Fruit fly (Drosophila melanogaster): ENCODE results near the gene Sptr.

Gene Sptr

dm6 chrX:8490976-8491345, 26.7 kb upstream of the Sptr start (continued):
- TF ChIP-seq Ets21C (GFP tag; optimal IDR thresholded peaks at IDR 0.05) (peak; percentile 42), CG3032 (tag; optimal IDR thresholded peaks at IDR 0.05) (peak; percentile 5), Ets96B (tag; optimal IDR thresholded peaks at IDR 0.05) (no peak), lz (GFP tag; optimal IDR thresholded peaks at IDR 0.05) (peak; percentile 27), CG3919 (GFP tag; optimal IDR thresholded peaks at IDR 0.05) (no peak), CG11762 (GFP tag; optimal IDR thresholded peaks at IDR 0.05; ENCODE audit: insufficient read depth) (no peak), Blimp-1 (GFP tag; optimal IDR thresholded peaks at IDR 0.05) (no peak), eg (GFP tag; IDR thresholded peaks at IDR 0.05) (no peak), Hr38 (GFP tag; optimal IDR thresholded peaks at IDR 0.05) (no peak), fkh (GFP tag; optimal IDR thresholded peaks at IDR 0.05) (no peak), CG16779 (tag; optimal IDR thresholded peaks at IDR 0.05) (no peak), CG8319 (GFP tag; optimal IDR thresholded peaks at IDR 0.05) (no peak), achi (GFP tag; optimal IDR thresholded peaks at IDR 0.05) (no peak), CG8119 (GFP tag; IDR thresholded peaks at IDR 0.05) (no peak), CG4318 (GFP tag; optimal IDR thresholded peaks at IDR 0.05) (no peak), CG34406 (GFP tag; optimal IDR thresholded peaks at IDR 0.05) (no peak), CG11902 (GFP tag; optimal IDR thresholded peaks at IDR 0.05) (peak; percentile 12), Eip78C (GFP tag) (peak; percentile 87), ss (GFP tag; optimal IDR thresholded peaks at IDR 0.05) (no peak), Hr4 (GFP tag; optimal IDR thresholded peaks at IDR 0.05) (peak; percentile 30)

DNA sequence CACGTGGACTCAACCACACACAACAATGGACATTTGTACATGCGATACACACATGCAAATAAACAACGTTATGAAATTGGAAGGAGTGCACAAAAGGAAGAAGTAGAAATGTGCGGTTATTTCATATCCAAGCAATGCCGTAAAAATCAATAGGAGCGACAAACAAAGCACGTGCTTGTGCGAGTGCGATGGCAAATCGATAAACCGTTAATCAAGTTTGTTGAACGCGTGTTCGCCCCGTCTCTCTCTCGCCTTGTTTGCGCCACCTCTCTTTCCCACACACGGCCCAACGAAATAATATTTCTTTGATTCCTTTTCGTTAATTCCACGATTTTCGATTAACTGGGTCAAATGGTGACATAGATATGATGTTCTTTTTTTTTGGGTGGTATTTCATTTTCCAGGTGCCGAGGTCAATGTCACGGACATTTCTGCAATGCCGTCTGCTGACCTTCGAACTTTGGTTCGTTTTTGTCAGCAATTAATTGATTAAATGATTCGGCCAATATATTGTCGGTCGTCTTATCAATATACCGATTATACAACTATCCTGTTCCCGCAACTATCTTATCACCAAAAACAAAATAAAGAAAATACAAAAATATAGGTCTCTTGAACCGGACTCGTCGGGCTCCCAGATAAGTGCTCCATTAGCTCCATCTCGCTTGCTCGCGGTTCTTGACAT, 26.2 kb upstream of the Sptr start:
- TF ChIP-seq vri (GFP tag; optimal IDR thresholded peaks at IDR 0.05) (peak; percentile 3), Eip75B (GFP tag; optimal IDR thresholded peaks at IDR 0.05) (no peak), Eip78C (GFP tag) (peak; percentile 47), CG11902 (GFP tag; optimal IDR thresholded peaks at IDR 0.05) (no peak)

DNA sequence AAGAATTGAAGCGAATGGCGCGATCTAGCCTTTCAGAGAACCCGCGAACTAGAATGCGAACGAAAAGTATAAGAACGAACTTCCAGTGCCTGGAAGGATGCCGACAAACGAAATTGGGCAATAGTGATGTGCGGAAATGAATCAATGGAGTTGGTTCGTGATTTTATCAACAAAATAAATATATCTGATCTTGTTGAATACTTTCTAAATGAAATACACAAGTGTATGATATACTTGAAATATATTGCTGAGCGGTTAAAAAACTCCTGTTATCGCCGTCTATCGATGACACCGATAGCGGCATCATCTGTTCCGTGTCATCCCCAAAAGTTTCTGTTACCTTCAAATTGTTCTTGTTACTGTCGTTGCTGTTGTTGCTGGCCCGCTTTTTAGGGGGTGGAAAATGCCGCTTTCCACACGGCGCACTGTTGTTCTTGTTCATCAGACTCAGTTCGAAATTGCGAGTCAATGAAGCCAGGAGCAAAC, 25.3 kb upstream of the Sptr start, which contains the start of gene otu:
otu (minus strand) TSS at position 51 of the 486 bp plus-strand sequence.
- TF ChIP-seq CG34406 (GFP tag; optimal IDR thresholded peaks at IDR 0.05), result no peak
- no peak for TF ChIP-seq fd59A (GFP tag; optimal IDR thresholded peaks at IDR 0.05)
- no peak for TF ChIP-seq CG4318 (GFP tag; optimal IDR thresholded peaks at IDR 0.05)
- TF ChIP-seq CG6854 (GFP tag; optimal IDR thresholded peaks at IDR 0.05), result no peak
- no peak for TF ChIP-seq CG6792 (GFP tag; optimal IDR thresholded peaks at IDR 0.05)
- no peak for TF ChIP-seq CG8119 (GFP tag; IDR thresholded peaks at IDR 0.05)
- TF ChIP-seq CG10669 (GFP tag; optimal IDR thresholded peaks at IDR 0.05), result no peak
- no peak for TF ChIP-seq Hr39 (GFP tag; optimal IDR thresholded peaks at IDR 0.05)

DNA sequence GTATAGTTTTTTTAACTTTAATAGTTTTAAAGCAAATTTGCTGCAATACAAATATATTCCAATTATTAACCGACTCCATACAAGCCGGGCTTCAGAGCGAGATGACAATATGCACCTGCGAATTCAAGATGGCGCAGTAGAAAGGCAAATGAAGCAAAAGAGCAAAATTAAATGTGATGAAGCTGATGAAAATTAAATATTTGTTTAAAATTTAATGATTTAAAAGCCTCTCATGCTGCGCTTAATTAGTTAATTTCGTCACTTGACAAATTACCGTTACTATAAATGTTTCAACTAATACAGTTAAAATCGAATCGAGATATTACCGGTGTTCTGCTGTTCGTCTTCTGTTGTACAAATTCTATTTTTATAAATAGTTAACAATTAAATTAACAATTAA, 24.8 kb upstream of the Sptr start, which contains the start of gene CG33181:
CG33181 (plus strand) TSS at position 301 of the 400 bp plus-strand sequence.
- TF ChIP-seq fd59A (GFP tag; optimal IDR thresholded peaks at IDR 0.05) (no peak), Hr38 (GFP tag; optimal IDR thresholded peaks at IDR 0.05) (no peak), pdm3 (GFP tag; optimal IDR thresholded peaks at IDR 0.05) (no peak), CG3919 (GFP tag; optimal IDR thresholded peaks at IDR 0.05) (no peak)

- TF ChIP-seq CG4318 (GFP tag; optimal IDR thresholded peaks at IDR 0.05) (no peak), net (GFP tag; optimal IDR thresholded peaks at IDR 0.05) (no peak), spab (GFP tag; optimal IDR thresholded peaks at IDR 0.05) (no peak), CG1621 (tag; optimal IDR thresholded peaks at IDR 0.05) (no peak), Smox (GFP tag; optimal IDR thresholded peaks at IDR 0.05) (no peak), Sox102F (GFP tag; optimal IDR thresholded peaks at IDR 0.05) (no peak), CG6808 (GFP tag; optimal IDR thresholded peaks at IDR 0.05) (no peak), CG6792 (GFP tag; optimal IDR thresholded peaks at IDR 0.05) (no peak)
Measured at dm6 chrX:8484778-8485177, 20.5 kb upstream of the Sptr start.

All from whole organism, prepupa.